Fruit fly (Drosophila melanogaster) whole organism, prepupa: ENCODE results near the gene CG17233.

Experiments used
- CG10669 ChIP-seq: fragments of 200-800 bp; sonication (Bioruptor generic); optimal IDR thresholded peaks from 3 replicates; lab custom pipeline; 2018; ENCODE audit warnings: missing biosample characterization, mild to moderate bottlenecking, missing genetic modification characterization, moderate library complexity
- CG15336 ChIP-seq: fragments of 200-800 bp; sonication (Bioruptor generic); IDR thresholded peaks from 2 replicates; pipeline ENCODE4 v1.3.6; 2022; ENCODE audit warnings: missing biosample characterization, missing genetic modification characterization
- CG32006 ChIP-seq: fragments of 200-800 bp; sonication (Bioruptor generic); optimal IDR thresholded peaks from 3 replicates; lab custom pipeline; 2017; ENCODE audit warnings: missing biosample characterization, mild to moderate bottlenecking, missing genetic modification characterization
- CG4318 ChIP-seq: fragments of 200-800 bp; sonication (Bioruptor generic); optimal IDR thresholded peaks from 3 replicates; lab custom pipeline; 2017; ENCODE audit warnings: missing biosample characterization, mild to moderate bottlenecking, missing genetic modification characterization
- CG6808 ChIP-seq: fragments of 200-800 bp; sonication (Bioruptor generic); optimal IDR thresholded peaks from 3 replicates; lab custom pipeline; 2017; ENCODE audit warnings: missing biosample characterization, missing genetic modification characterization, mild to moderate bottlenecking, moderate library complexity, missing genetic modification reagents
- Ets21C ChIP-seq: fragments of 200-800 bp; sonication (Bioruptor generic); optimal IDR thresholded peaks from 3 replicates; lab custom pipeline; 2016; ENCODE audit warnings: missing biosample characterization, missing genetic modification characterization
- Hr39 ChIP-seq: fragments of 200-800 bp; sonication (Bioruptor generic); optimal IDR thresholded peaks from 2 replicates; lab custom pipeline; 2016; ENCODE audit warnings: missing biosample characterization, missing genetic modification characterization
- OdsH ChIP-seq: fragments of 200-800 bp; sonication (Bioruptor generic); optimal IDR thresholded peaks from 3 replicates; lab custom pipeline; 2016; ENCODE audit warnings: missing biosample characterization, missing genetic modification characterization
- Sox102F ChIP-seq: fragments of 200-800 bp; sonication (Bioruptor generic); optimal IDR thresholded peaks from 2 replicates; lab custom pipeline; 2016; ENCODE audit warnings: missing biosample characterization, mild to moderate bottlenecking, missing genetic modification characterization
- eg ChIP-seq: fragments of 200-800 bp; sonication (Bioruptor generic); IDR thresholded peaks from 3 replicates; pipeline ENCODE4 v1.3.6; 2022; ENCODE audit warnings: missing biosample characterization, missing genetic modification characterization
- fd85E ChIP-seq: fragments of 200-800 bp; sonication (Bioruptor generic); optimal IDR thresholded peaks from 3 replicates; lab custom pipeline; 2016; ENCODE audit warnings: missing biosample characterization, missing genetic modification characterization

DNA sequence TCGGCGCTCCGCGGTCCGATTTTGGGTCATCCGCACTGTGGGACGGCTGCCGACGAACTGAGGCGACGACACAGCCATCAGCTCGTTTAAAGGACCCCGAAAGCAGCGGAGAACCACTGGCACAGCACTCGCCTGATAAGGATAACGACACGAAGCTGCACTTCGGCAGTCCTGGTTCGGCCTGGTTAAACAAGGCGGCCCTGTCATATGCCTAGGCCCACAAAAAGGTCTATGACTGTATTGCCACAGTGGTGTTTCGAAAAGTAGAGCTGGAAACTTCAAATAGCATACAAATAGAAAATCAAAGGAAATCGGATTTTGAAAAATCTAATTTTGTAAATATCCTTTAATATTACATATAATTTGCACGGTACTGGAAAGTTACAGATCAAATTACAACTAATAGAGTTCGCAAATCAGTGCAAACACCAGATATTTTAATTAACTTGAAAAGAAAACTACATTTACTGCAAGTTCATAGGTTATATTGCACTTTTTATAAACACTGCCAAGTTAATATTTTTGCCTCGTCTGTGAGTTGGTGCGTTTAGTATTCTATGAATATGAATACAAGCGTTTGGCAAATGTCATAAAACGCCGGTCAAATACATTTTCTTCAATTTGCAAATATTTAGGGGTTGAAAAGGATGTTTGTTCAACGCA, 56.4 kb downstream of the CG17233 start:
- peak; percentile 51 for TF ChIP-seq CG4318
- peak; percentile 30 for TF ChIP-seq Ets21C (GFP tag; lab: Kevin White, UChicago)
- TF ChIP-seq Hr39 (GFP tag; lab: Kevin White, UChicago) = peak; percentile 48
- no peak for TF ChIP-seq CG6808
- peak; percentile 87 for TF ChIP-seq CG32006
- TF ChIP-seq fd85E (GFP tag; lab: Kevin White, UChicago) = no peak
- TF ChIP-seq eg = no peak
- TF ChIP-seq CG10669 (GFP tag; lab: Kevin White, UChicago) = peak; percentile 45
- peak; percentile 61 for TF ChIP-seq Sox102F (GFP tag; lab: Kevin White, UChicago)
- peak; percentile 81 for TF ChIP-seq OdsH (GFP tag; lab: Kevin White, UChicago)
- peak; percentile 71 for TF ChIP-seq CG15336 (GFP tag; lab: Robert Waterston, UW)
